Fruit fly (Drosophila melanogaster): ENCODE data around the gene CG9799.

Gene CG9799

DNA sequence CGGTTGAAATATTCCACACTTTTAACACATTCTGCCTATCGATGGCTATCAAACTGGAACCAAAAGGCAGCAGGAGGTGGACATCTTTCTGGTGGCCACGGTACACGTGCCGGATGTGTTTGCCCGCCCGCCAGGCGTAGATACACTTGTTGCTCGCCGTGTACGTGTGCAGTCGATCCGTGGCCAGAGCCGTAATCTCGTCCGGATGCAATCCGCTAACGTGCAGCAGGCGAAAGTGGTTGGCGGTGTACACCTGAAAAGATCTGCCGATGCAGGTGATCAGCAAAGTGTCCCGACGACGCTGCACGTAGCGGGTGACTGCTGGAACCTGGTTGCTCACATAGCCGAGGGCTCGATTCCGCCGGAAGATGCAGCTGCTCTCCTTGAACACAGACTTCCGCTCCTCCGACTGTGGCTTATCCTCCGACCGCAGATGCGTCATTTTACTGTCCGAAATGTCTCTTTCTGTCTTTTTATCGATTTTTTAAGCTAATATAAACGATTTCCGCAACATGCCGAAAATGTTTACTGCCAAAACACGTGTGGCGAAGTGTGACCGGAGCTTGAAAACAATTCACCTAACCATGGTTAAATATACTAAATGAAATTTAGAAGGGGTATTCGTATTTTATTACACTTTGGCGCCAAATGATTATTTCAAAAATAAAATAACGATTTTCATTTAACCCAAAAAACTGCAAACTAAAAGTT, at the start of gene CG9799:
Gene CG9799 (minus strand): TSS at position 550 of the 711 bp plus-strand sequence.
- TF ChIP-seq esn (GFP tag; optimal IDR thresholded peaks at IDR 0.05) (peak; percentile 2), CG1621 (tag; optimal IDR thresholded peaks at IDR 0.05) (peak; percentile 78), CG3919 (GFP tag; optimal IDR thresholded peaks at IDR 0.05) (no peak)

DNA sequence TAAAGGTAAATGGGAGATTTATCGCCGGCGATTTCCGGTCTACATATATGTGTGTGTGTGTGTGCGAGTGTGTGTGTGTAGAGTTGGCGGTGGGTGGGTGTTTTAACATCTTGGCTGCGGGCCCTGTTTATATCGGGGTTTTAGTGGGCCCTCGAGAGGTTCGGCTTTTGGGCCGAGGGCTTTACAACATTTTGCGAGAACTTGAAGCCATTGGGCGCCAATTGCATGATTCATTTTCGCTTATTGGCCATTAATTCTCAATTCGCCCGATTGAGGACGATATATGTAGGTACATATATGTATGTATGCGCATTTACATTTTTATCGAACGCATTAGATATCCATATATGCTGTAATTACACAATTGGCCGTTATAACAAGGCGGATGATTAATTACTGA, 47.3 kb upstream of the CG9799 start:
- TF ChIP-seq fd85E (GFP tag; optimal IDR thresholded peaks at IDR 0.05) (no peak), CG6792 (GFP tag; optimal IDR thresholded peaks at IDR 0.05) (no peak), acj6 (GFP tag; optimal IDR thresholded peaks at IDR 0.05) (no peak), Ets21C (GFP tag; optimal IDR thresholded peaks at IDR 0.05) (no peak), Met (GFP tag; optimal IDR thresholded peaks at IDR 0.05) (no peak), Eip78C (GFP tag) (no peak), fkh (GFP tag; optimal IDR thresholded peaks at IDR 0.05) (no peak), CG4318 (GFP tag; optimal IDR thresholded peaks at IDR 0.05) (no peak)

dm6 chr3R:13434325-13435168, 46.0 kb upstream of the CG9799 start, which contains the start of gene yrt:
Gene yrt, minus strand, starts transcription at chr3R:13434984.
- TF ChIP-seq CG8119 (GFP tag; IDR thresholded peaks at IDR 0.05) (peak; percentile 47; the same call in 2 of the 3 replicates), CG3919 (GFP tag; optimal IDR thresholded peaks at IDR 0.05) (peak; percentile 21), CG6276 (GFP tag; optimal IDR thresholded peaks at IDR 0.05) (peak; percentile 46), CG32006 (GFP tag; optimal IDR thresholded peaks at IDR 0.05) (no peak), Lpt (GFP tag; optimal IDR thresholded peaks at IDR 0.05) (peak; percentile 43), fkh (GFP tag; optimal IDR thresholded peaks at IDR 0.05) (peak; percentile 68), CG16779 (tag; optimal IDR thresholded peaks at IDR 0.05) (peak; percentile 20), CG6854 (GFP tag; optimal IDR thresholded peaks at IDR 0.05) (no peak), CG6163 (GFP tag; IDR thresholded peaks at IDR 0.05) (no peak), eg (GFP tag; IDR thresholded peaks at IDR 0.05) (0 out of 3 replicates have a peak, but pooled peaks have one; percentile 18), Eip78C (GFP tag) (peak; percentile 72), acj6 (GFP tag; optimal IDR thresholded peaks at IDR 0.05) (no peak)

- TF ChIP-seq CG6808 (GFP tag; optimal IDR thresholded peaks at IDR 0.05) (peak; percentile 74), fkh (GFP tag; optimal IDR thresholded peaks at IDR 0.05) (peak; percentile 14), CG6163 (GFP tag; IDR thresholded peaks at IDR 0.05) (peak; percentile 76; the same call in 2 of the 3 replicates), CG6854 (GFP tag; optimal IDR thresholded peaks at IDR 0.05) (no peak), CG8632 (GFP tag; optimal IDR thresholded peaks at IDR 0.05) (peak; percentile 92), Ets21C (GFP tag; optimal IDR thresholded peaks at IDR 0.05) (peak; percentile 23), Smox (GFP tag; optimal IDR thresholded peaks at IDR 0.05) (peak; percentile 78), Eip75B (GFP tag; optimal IDR thresholded peaks at IDR 0.05) (peak; percentile 84), achi (GFP tag; optimal IDR thresholded peaks at IDR 0.05) (peak; percentile 90), Ets96B (tag; optimal IDR thresholded peaks at IDR 0.05) (peak; percentile 76), Hr38 (GFP tag; optimal IDR thresholded peaks at IDR 0.05) (no peak), CG8319 (GFP tag; optimal IDR thresholded peaks at IDR 0.05) (peak; percentile 80), CG31627 (GFP tag; optimal IDR thresholded peaks at IDR 0.05) (peak; percentile 62), CG1621 (tag; optimal IDR thresholded peaks at IDR 0.05) (peak; percentile 83), CG11294 (GFP tag; IDR thresholded peaks at IDR 0.05) (peak; percentile 57), Gug (GFP tag; IDR thresholded peaks at IDR 0.05) (peak; percentile 35; the same call in 1 of the 2 replicates), Eip78C (GFP tag) (peak; percentile 95), CG9139 (GFP tag; optimal IDR thresholded peaks at IDR 0.05) (peak; percentile 74), CG34406 (GFP tag; optimal IDR thresholded peaks at IDR 0.05) (peak; percentile 89), CG8119 (GFP tag; IDR thresholded peaks at IDR 0.05) (peak; percentile 94), CG3032 (tag; optimal IDR thresholded peaks at IDR 0.05) (peak; percentile 78), Lpt (GFP tag; optimal IDR thresholded peaks at IDR 0.05) (peak; percentile 42), CG7368 (GFP tag; optimal IDR thresholded peaks at IDR 0.05) (peak; percentile 80), ss (GFP tag; optimal IDR thresholded peaks at IDR 0.05) (peak; percentile 44 to 64), CG32006 (GFP tag; optimal IDR thresholded peaks at IDR 0.05) (peak; percentile 85), eg (GFP tag; IDR thresholded peaks at IDR 0.05) (peak; percentile 69), lz (GFP tag; optimal IDR thresholded peaks at IDR 0.05) (peak; percentile 65), Sox15 (GFP tag; optimal IDR thresholded peaks at IDR 0.05) (peak; percentile 69), cyc (GFP tag; optimal IDR thresholded peaks at IDR 0.05) (peak; percentile 40), CG4318 (GFP tag; optimal IDR thresholded peaks at IDR 0.05) (peak; percentile 65), esn (GFP tag; optimal IDR thresholded peaks at IDR 0.05) (peak; percentile 84), topi (GFP tag; optimal IDR thresholded peaks at IDR 0.05) (peak; percentile 61), net (GFP tag; optimal IDR thresholded peaks at IDR 0.05) (peak; percentile 91), svp (GFP tag) (peak; percentile 83)
These were observed 45.1 kb upstream of the CG9799 start for dm6 chr3R:13433623-13434022.
